Worm (Caenorhabditis elegans) whole organism, early embryonic: ENCODE data around the gene tbc-6.
A peak's percentile ranks its signal among the peaks of the same experiment; 100 is the strongest.

Source experiments
- B0310.2 ChIP-seq: sonication (generic microtip); optimal IDR thresholded peaks from 2 replicates; lab custom pipeline; 2016; ENCODE audit warnings: mild to moderate bottlenecking, missing genetic modification characterization, missing compliant biosample characterization
- F13C5.2 ChIP-seq: sonication (generic microtip); optimal IDR thresholded peaks from 2 replicates; lab custom pipeline; 2017; ENCODE audit warnings: mild to moderate bottlenecking, missing genetic modification characterization, inconsistent platforms, missing compliant biosample characterization
- aly-1 ChIP-seq: sonication (generic microtip); optimal IDR thresholded peaks from 2 replicates; lab custom pipeline; 2016; ENCODE audit warnings: missing genetic modification characterization, missing compliant biosample characterization
- ama-1 ChIP-seq: fragments of 150-350 bp; optimal IDR thresholded peaks from 2 replicates; lab custom pipeline; 2014
- ceh-13 ChIP-seq: fragments of 200-800 bp; sonication (Bioruptor generic); optimal IDR thresholded peaks from 2 replicates; lab custom pipeline; 2018; ENCODE audit warnings: mild to moderate bottlenecking, missing genetic modification characterization, missing compliant biosample characterization
- ceh-36 ChIP-seq: sonication (generic microtip); optimal IDR thresholded peaks from 2 replicates; lab custom pipeline; 2016; ENCODE audit warnings: missing genetic modification characterization, inconsistent platforms, missing compliant biosample characterization
- ets-7 ChIP-seq: sonication (generic microtip); optimal IDR thresholded peaks from 2 replicates; lab custom pipeline; 2016; ENCODE audit warnings: missing genotype, missing genetic modification characterization, missing compliant biosample characterization
- flt-1 ChIP-seq: fragments of 200-800 bp; sonication (Bioruptor generic); IDR thresholded peaks from 2 replicates; pipeline ENCODE4 v1.3.6; 2022; ENCODE audit warnings: missing genetic modification characterization, missing compliant biosample characterization
- hmbx-1 ChIP-seq: sonication (generic microtip); optimal IDR thresholded peaks from 2 replicates; lab custom pipeline; 2016; ENCODE audit warnings: mild to moderate bottlenecking, missing genetic modification characterization, missing compliant biosample characterization
- hmg-4 ChIP-seq: fragments of 200-800 bp; sonication (Bioruptor generic); optimal IDR thresholded peaks from 2 replicates; lab custom pipeline; 2018; ENCODE audit warnings: mild to moderate bottlenecking, missing genetic modification characterization, missing compliant biosample characterization
- hnd-1 ChIP-seq: sonication (generic microtip); optimal IDR thresholded peaks from 2 replicates; lab custom pipeline; 2016; ENCODE audit warnings: missing genetic modification characterization, missing compliant biosample characterization
- pes-1 ChIP-seq: fragments of 200-800 bp; sonication (Bioruptor generic); IDR thresholded peaks from 2 replicates; pipeline ENCODE4 v1.3.6; 2022; ENCODE audit warnings: missing genetic modification reagents, missing genetic modification characterization, missing compliant biosample characterization
- scrt-1 ChIP-seq: fragments of 200-800 bp; sonication (Bioruptor generic); IDR thresholded peaks from 2 replicates; pipeline ENCODE4 v1.3.6; 2022; ENCODE audit warnings: missing genetic modification characterization, missing compliant biosample characterization
- sea-1 ChIP-seq: fragments of 200-800 bp; sonication (Bioruptor generic); conservative IDR thresholded peaks from 2 replicates; pipeline ENCODE4 v1.3.6; 2022; ENCODE audit warnings: missing genetic modification characterization, missing compliant biosample characterization
- tbx-11 ChIP-seq: fragments of 200-800 bp; sonication (Bioruptor generic); IDR thresholded peaks from 2 replicates; pipeline ENCODE4 v1.3.6; 2022; ENCODE audit warnings: missing genetic modification characterization, missing compliant biosample characterization
- tbx-37 ChIP-seq: fragments of 200-800 bp; sonication (Bioruptor generic); conservative IDR thresholded peaks from 2 replicates; pipeline ENCODE4 v1.3.6; 2022; ENCODE audit warnings: missing genetic modification reagents, missing genetic modification characterization, missing compliant biosample characterization
- tra-4 ChIP-seq: sonication (generic microtip); optimal IDR thresholded peaks from 2 replicates; lab custom pipeline; 2017; ENCODE audit warnings: missing genetic modification characterization, missing compliant biosample characterization

The tbc-6 gene

ce11 chrII:6891176-6891575 is 43.3 kb downstream of the tbc-6 start:
- TF ChIP-seq ama-1 (lab: Kevin White, UChicago) (no peak), ceh-13 (GFP tag; lab: Kevin White, UChicago) (no peak), ets-7 (tag; lab: Kevin White, UChicago) (no peak), scrt-1 (GFP tag; lab: Robert Waterston, UW) (no peak), hmg-4 (GFP tag; lab: Kevin White, UChicago) (no peak), tra-4 (tag; lab: Kevin White, UChicago) (no peak), flt-1 (no peak), tbx-11 (no peak), hnd-1 (no peak), F13C5.2 (tag; lab: Kevin White, UChicago) (no peak), aly-1 (tag; lab: Kevin White, UChicago) (no peak), hmbx-1 (tag; lab: Kevin White, UChicago) (no peak), sea-1 (no peak), ceh-36 (tag; lab: Kevin White, UChicago) (no peak), tbx-37 (GFP tag; lab: Robert Waterston, UW) (no peak)

ce11 chrII:6891838-6892237 is 43.9 kb downstream of the tbc-6 start:
- TF ChIP-seq aly-1 (tag; lab: Kevin White, UChicago) (no peak), ets-7 (tag; lab: Kevin White, UChicago) (no peak), sea-1 (no peak), pes-1 (GFP tag; lab: Robert Waterston, UW) (no peak), scrt-1 (GFP tag; lab: Robert Waterston, UW) (no peak), tra-4 (tag; lab: Kevin White, UChicago) (no peak), hnd-1 (no peak), B0310.2 (tag; lab: Kevin White, UChicago) (no peak), F13C5.2 (tag; lab: Kevin White, UChicago) (no peak), ama-1 (lab: Kevin White, UChicago) (no peak), tbx-37 (GFP tag; lab: Robert Waterston, UW) (no peak), flt-1 (no peak)

ce11 chrII:6893589-6894245 is 45.8 kb downstream of the tbc-6 start, which contains the start of gene adal-1:
adal-1 (minus strand) TSS chrII:6893639.
- no peak for TF ChIP-seq pes-1 (GFP tag; lab: Robert Waterston, UW)
- TF ChIP-seq ets-7 (tag; lab: Kevin White, UChicago): no peak
- no peak for TF ChIP-seq tra-4 (tag; lab: Kevin White, UChicago)
- TF ChIP-seq aly-1 (tag; lab: Kevin White, UChicago): no peak
- TF ChIP-seq B0310.2 (tag; lab: Kevin White, UChicago): no peak
- no peak for TF ChIP-seq F13C5.2 (tag; lab: Kevin White, UChicago)
- no peak for TF ChIP-seq tbx-11
- TF ChIP-seq hnd-1: no peak
- TF ChIP-seq ceh-36 (tag; lab: Kevin White, UChicago): no peak
- no peak for TF ChIP-seq tbx-37 (GFP tag; lab: Robert Waterston, UW)
- TF ChIP-seq ceh-13 (GFP tag; lab: Kevin White, UChicago): no peak
- TF ChIP-seq hmbx-1 (tag; lab: Kevin White, UChicago): no peak
- no peak for TF ChIP-seq scrt-1 (GFP tag; lab: Robert Waterston, UW)
- no peak for TF ChIP-seq sea-1

ce11 chrII:6897507-6897906 is 49.6 kb downstream of the tbc-6 start, which contains the start of gene C44B7.11:
C44B7.11 (minus strand) TSS chrII:6897540.
- no peak for TF ChIP-seq F13C5.2 (tag; lab: Kevin White, UChicago)

- TF ChIP-seq ceh-13 (GFP tag; lab: Kevin White, UChicago) (peak; percentile 27), ama-1 (lab: Kevin White, UChicago) (no peak), tbx-37 (GFP tag; lab: Robert Waterston, UW) (no peak; the same call in 1 of the 2 replicates), pes-1 (GFP tag; lab: Robert Waterston, UW) (no peak; the same call in 1 of the 2 replicates), ets-7 (tag; lab: Kevin White, UChicago) (no peak), scrt-1 (GFP tag; lab: Robert Waterston, UW) (peak; percentile 80), flt-1 (peak; percentile 74), ceh-36 (tag; lab: Kevin White, UChicago) (peak; percentile 89), hnd-1 (peak; percentile 3), hmg-4 (GFP tag; lab: Kevin White, UChicago) (peak; percentile 63), tbx-11 (peak; percentile 69), hmbx-1 (tag; lab: Kevin White, UChicago) (peak; percentile 4), F13C5.2 (tag; lab: Kevin White, UChicago) (no peak), sea-1 (0 out of 2 replicates have a peak, but pooled peaks have one; percentile 72), aly-1 (tag; lab: Kevin White, UChicago) (peak; percentile 25)
Observed at ce11 chrII:6898017-6898779, 50.3 kb downstream of the tbc-6 start, which contains the start of gene hrpl-1. hrpl-1 (plus strand) TSS chrII:6898729.

ce11 chrII:6900708-6901107 is 52.8 kb downstream of the tbc-6 start:
- TF ChIP-seq hnd-1 (no peak), B0310.2 (tag; lab: Kevin White, UChicago) (no peak), sea-1 (no peak), scrt-1 (GFP tag; lab: Robert Waterston, UW) (no peak), tbx-11 (no peak), F13C5.2 (tag; lab: Kevin White, UChicago) (no peak), flt-1 (no peak), ceh-36 (tag; lab: Kevin White, UChicago) (no peak), tbx-37 (GFP tag; lab: Robert Waterston, UW) (no peak), pes-1 (GFP tag; lab: Robert Waterston, UW) (no peak), aly-1 (tag; lab: Kevin White, UChicago) (no peak), hmg-4 (GFP tag; lab: Kevin White, UChicago) (no peak), ama-1 (lab: Kevin White, UChicago) (no peak), tra-4 (tag; lab: Kevin White, UChicago) (no peak), ceh-13 (GFP tag; lab: Kevin White, UChicago) (no peak), ets-7 (tag; lab: Kevin White, UChicago) (no peak), hmbx-1 (tag; lab: Kevin White, UChicago) (no peak)
